Fruit fly (Drosophila melanogaster): ENCODE data around the gene CG12084.

Gene CG12084

dm6 chr3L:1545693-1546329 lies 49.4 kb upstream of the CG12084 start, which contains the start of the genes CG32313 and Pcyt1 (continued):
- peak; percentile 52 for TF ChIP-seq odd (GFP tag; optimal IDR thresholded peaks at IDR 0.05)
- peak; percentile 39 for TF ChIP-seq grau (tag; optimal IDR thresholded peaks at IDR 0.05)
- no peak for TF ChIP-seq ssp (GFP tag; IDR thresholded peaks at IDR 0.05)
- TF ChIP-seq YL-1 (GFP tag; optimal IDR thresholded peaks at IDR 0.05), result peak; percentile 38
- TF ChIP-seq CG17385 (GFP tag; optimal IDR thresholded peaks at IDR 0.05), result peak; percentile 19
- TF ChIP-seq Dbx (GFP tag; IDR thresholded peaks at IDR 0.05), result peak; percentile 63; the same call in 2 of the 3 replicates
- TF ChIP-seq gro (GFP tag; optimal IDR thresholded peaks at IDR 0.05), result peak; percentile 76
- TF ChIP-seq jumu (GFP tag; optimal IDR thresholded peaks at IDR 0.05), result peak; percentile 33
- TF ChIP-seq pzg (GFP tag; optimal IDR thresholded peaks at IDR 0.05), result peak; percentile 90
- peak; percentile 17 for TF ChIP-seq CG12942 (GFP tag; optimal IDR thresholded peaks at IDR 0.05)
- TF ChIP-seq PHDP (tag; optimal IDR thresholded peaks at IDR 0.05), result peak; percentile 42
- no peak for TF ChIP-seq unpg (GFP tag; optimal IDR thresholded peaks at IDR 0.05)
- TF ChIP-seq HmgZ (tag; optimal IDR thresholded peaks at IDR 0.05), result peak; percentile 61
- no peak for TF ChIP-seq crp (GFP tag; optimal IDR thresholded peaks at IDR 0.05)
- no peak for TF ChIP-seq Sox100B (GFP tag; optimal IDR thresholded peaks at IDR 0.05)
- peak; percentile 87 for TF ChIP-seq MESR4 (GFP tag; optimal IDR thresholded peaks at IDR 0.05)
- peak; percentile 33 for TF ChIP-seq Nf-YC (tag; optimal IDR thresholded peaks at IDR 0.05)
- TF ChIP-seq B-H2 (GFP tag; optimal IDR thresholded peaks at IDR 0.05), result peak; percentile 55
- TF ChIP-seq Bgb (GFP tag; IDR thresholded peaks at IDR 0.05; ENCODE audit: partially characterized antibody), result peak; percentile 94
- TF ChIP-seq gsb-n (tag; optimal IDR thresholded peaks at IDR 0.05), result peak; percentile 11
- TF ChIP-seq Deaf1 (tag; optimal IDR thresholded peaks at IDR 0.05), result peak; percentile 61
- peak; percentile 35 for TF ChIP-seq cg (GFP tag; optimal IDR thresholded peaks at IDR 0.05)
- TF ChIP-seq gem (tag; optimal IDR thresholded peaks at IDR 0.05), result peak; percentile 3
- TF ChIP-seq bowl (GFP tag; IDR thresholded peaks at IDR 0.05), result no peak
- TF ChIP-seq D (optimal IDR thresholded peaks at IDR 0.05), result no peak
- no peak for TF ChIP-seq D (GFP tag; optimal IDR thresholded peaks at IDR 0.05)
- TF ChIP-seq CG12659 (GFP tag; optimal IDR thresholded peaks at IDR 0.05), result peak; percentile 62
- TF ChIP-seq unc-4 (GFP tag; IDR thresholded peaks at IDR 0.05; ENCODE audit: partially characterized antibody), result peak; percentile 87
- peak; percentile 89 for TF ChIP-seq BEAF-32 (GFP tag; optimal IDR thresholded peaks at IDR 0.05)
- TF ChIP-seq Dref (GFP tag; IDR thresholded peaks at IDR 0.05), result peak; percentile 97
- TF ChIP-seq her (GFP tag; optimal IDR thresholded peaks at IDR 0.05), result peak; percentile 41
- TF ChIP-seq NfI (GFP tag; optimal IDR thresholded peaks at IDR 0.05), result peak; percentile 20
- TF ChIP-seq CG16813 (GFP tag; IDR thresholded peaks at IDR 0.05; ENCODE audit: partially characterized antibody), result peak; percentile 86
- TF ChIP-seq CG3995 (GFP tag; optimal IDR thresholded peaks at IDR 0.05), result peak; percentile 75
- TF ChIP-seq Meics (GFP tag; optimal IDR thresholded peaks at IDR 0.05), result no peak
- peak; percentile 34 for TF ChIP-seq CG12219 (GFP tag; optimal IDR thresholded peaks at IDR 0.05)
- TF ChIP-seq zen2 (GFP tag; IDR thresholded peaks at IDR 0.05; ENCODE audit: partially characterized antibody), result peak; percentile 77
- TF ChIP-seq corto (GFP tag; optimal IDR thresholded peaks at IDR 0.05), result peak; percentile 8
- peak; percentile 28; the same call in 1 of the 2 replicates for TF ChIP-seq CG31441 (GFP tag; IDR thresholded peaks at IDR 0.05)
- TF ChIP-seq vnd (GFP tag; IDR thresholded peaks at IDR 0.05; ENCODE audit: partially characterized antibody), result peak; percentile 79
- no peak for TF ChIP-seq CHES-1-like (GFP tag; optimal IDR thresholded peaks at IDR 0.05)
- no peak for TF ChIP-seq maf-S (GFP tag; optimal IDR thresholded peaks at IDR 0.05)
- no peak for TF ChIP-seq Tbp (GFP tag; optimal IDR thresholded peaks at IDR 0.05)
- no peak for TF ChIP-seq CG15479 (GFP tag; optimal IDR thresholded peaks at IDR 0.05)
- peak; percentile 45 for TF ChIP-seq MBD-R2 (GFP tag; IDR thresholded peaks at IDR 0.05)
- peak; percentile 46 for TF ChIP-seq Ets97D (GFP tag; optimal IDR thresholded peaks at IDR 0.05)
- TF ChIP-seq Hr3 (GFP tag; optimal IDR thresholded peaks at IDR 0.05), result no peak
- no peak; the same call in 2 of the 3 replicates for TF ChIP-seq jigr1 (GFP tag; IDR thresholded peaks at IDR 0.05)
- peak; percentile 31 for TF ChIP-seq CG9797 (GFP tag; optimal IDR thresholded peaks at IDR 0.05)
